Comparison of ENCODE assay signal across 3 fruit fly cellular contexts in the genomic region with DNA sequence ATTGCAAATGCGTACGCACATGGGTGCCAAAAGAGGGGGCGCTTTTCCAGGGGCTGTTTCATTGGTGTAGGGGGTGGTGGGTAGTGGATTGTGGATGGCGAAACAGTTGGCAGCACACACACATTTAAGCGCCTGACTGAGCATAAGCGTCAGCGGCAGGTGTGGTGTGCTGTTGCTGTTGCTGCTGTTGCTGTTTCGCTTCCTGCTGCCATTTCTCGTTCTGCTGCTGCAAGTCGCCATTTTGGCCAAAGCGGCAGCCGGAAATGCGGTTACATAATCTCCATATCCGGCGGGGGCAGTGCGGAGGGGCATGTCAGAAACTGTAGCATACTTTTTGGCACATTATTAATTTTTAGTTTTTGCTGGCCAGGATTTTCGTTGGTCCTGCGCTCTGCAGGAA.
TF ChIP-seq lines count a peak whose summit lies in the region.

No protein-coding gene starts in this region.

- no peak for TF ChIP-seq CTCF in whole organism, embryonic (GFP tag; optimal IDR thresholded peaks at IDR 0.05; lab: Kevin White, UChicago)

TF ChIP-seq in whole organism, embryonic, 481 proteins besides CTCF, POLR2A, EP300 and RAD21:
- TF ChIP-seq CG3726 (GFP tag; IDR thresholded peaks at IDR 0.05; lab: Robert Waterston, UW) (0 out of 3 replicates have a peak, but pooled peaks have one; percentile 34), Med (GFP tag; lab: Kevin White, UChicago) (peak; percentile 50), Ets97D (GFP tag; optimal IDR thresholded peaks at IDR 0.05; lab: Kevin White, UChicago) (peak; percentile 43), row (GFP tag; IDR thresholded peaks at IDR 0.05; lab: Robert Waterston, UW) (0 out of 3 replicates have a peak, but pooled peaks have one; percentile 6), H15 (GFP tag; IDR thresholded peaks at IDR 0.05; lab: Robert Waterston, UW) (0 out of 3 replicates have a peak, but pooled peaks have one; percentile 21), Ets65A (GFP tag; lab: Kevin White, UChicago) (peak; percentile 61), phol (tag; optimal IDR thresholded peaks at IDR 0.05; lab: Kevin White, UChicago) (peak; percentile 41), exex (tag; optimal IDR thresholded peaks at IDR 0.05; lab: Kevin White, UChicago) (no peak), sob (GFP tag; IDR thresholded peaks at IDR 0.05; lab: Robert Waterston, UW) (peak; percentile 9; the same call in 1 of the 2 replicates), pum (GFP tag; optimal IDR thresholded peaks at IDR 0.05; lab: Kevin White, UChicago) (no peak)

TF ChIP-seq in whole organism, prepupa, 60 proteins besides CTCF, POLR2A, EP300 and RAD21:
- TF ChIP-seq CG6163 (GFP tag; IDR thresholded peaks at IDR 0.05; lab: Robert Waterston, UW) (0 out of 3 replicates have a peak, but pooled peaks have one; percentile 18), Hr4 (GFP tag; optimal IDR thresholded peaks at IDR 0.05; lab: Kevin White, UChicago) (no peak), vri (GFP tag; optimal IDR thresholded peaks at IDR 0.05; lab: Kevin White, UChicago) (no peak)
TF ChIP-seq in whole organism, prepupa: peak in this region for 1.

TF ChIP-seq in whole organism, pupa, 21 proteins besides CTCF, POLR2A, EP300 and RAD21:
- TF ChIP-seq Snoo (tag; optimal IDR thresholded peaks at IDR 0.05; lab: Kevin White, UChicago), result no peak
- TF ChIP-seq D1 (tag; optimal IDR thresholded peaks at IDR 0.05; lab: Kevin White, UChicago), result no peak
- 0 out of 3 replicates have a peak, but pooled peaks have one; percentile 16 for TF ChIP-seq CG4496 (GFP tag; IDR thresholded peaks at IDR 0.05; lab: Robert Waterston, UW)
- TF ChIP-seq CG15710 (tag; optimal IDR thresholded peaks at IDR 0.05; lab: Kevin White, UChicago), result no peak
- 0 out of 3 replicates have a peak, but pooled peaks have one; percentile 22 for TF ChIP-seq fd96Ca (GFP tag; IDR thresholded peaks at IDR 0.05; lab: Robert Waterston, UW)
- no peak for TF ChIP-seq CG34367 (tag; optimal IDR thresholded peaks at IDR 0.05; lab: Kevin White, UChicago)
